Worm (Caenorhabditis elegans): Measurements from ENCODE around the gene acl-1.

- TF ChIP-seq F57A8.1 (GFP tag; optimal IDR thresholded peaks at IDR 0.05) (no peak), nhr-27 (tag; optimal IDR thresholded peaks at IDR 0.05) (no peak), let-607 (tag; optimal IDR thresholded peaks at IDR 0.05) (no peak), unc-62 (GFP tag; optimal IDR thresholded peaks at IDR 0.05) (no peak), hmg-1.2 (GFP tag; IDR thresholded peaks at IDR 0.05) (no peak)
These were observed 5.4 kb upstream of the acl-1 start for ce11 chrX:15844330-15844729.

All from whole organism, young adult.